Worm (Caenorhabditis elegans): ENCODE measurements around the gene C33F10.1.
"Not testable (repeated sequence)": the region's sequence is repeated elsewhere in the genome, so short reads cannot be mapped to it uniquely, and the experiment has no call there.

DNA sequence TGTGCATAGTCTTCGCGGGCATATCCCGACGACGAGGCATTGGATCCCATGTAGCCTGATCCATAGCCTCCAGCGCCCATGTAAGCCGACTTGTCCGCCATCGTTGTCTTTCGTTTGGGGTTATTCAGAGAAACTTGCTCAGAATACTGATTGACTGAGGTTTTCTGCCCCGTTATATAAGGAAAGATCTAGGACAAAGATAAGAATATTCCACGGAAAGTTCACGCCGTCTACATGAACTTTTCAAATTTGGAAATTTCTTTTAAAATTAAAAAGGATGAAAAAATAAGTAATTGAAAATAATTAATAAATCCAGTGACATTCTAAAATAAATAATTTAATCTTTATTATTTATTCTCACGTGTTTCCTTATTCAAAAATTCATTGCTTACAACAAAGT, 25.4 kb downstream of the C33F10.1 start, which contains the start of the genes nspd-5 and F11G11.4:
- TF ChIP-seq med-1 (GFP tag; optimal IDR thresholded peaks at IDR 0.05; ENCODE audit: insufficient read depth); flt-1 (GFP tag; IDR thresholded peaks at IDR 0.05); T22C8.4 (GFP tag; IDR thresholded peaks at IDR 0.05): not testable (repeated sequence)

Measured in whole organism, midembryonic.